Worm (Caenorhabditis elegans): Measurements from ENCODE around the gene swsn-4.

swsn-4 gene

DNA sequence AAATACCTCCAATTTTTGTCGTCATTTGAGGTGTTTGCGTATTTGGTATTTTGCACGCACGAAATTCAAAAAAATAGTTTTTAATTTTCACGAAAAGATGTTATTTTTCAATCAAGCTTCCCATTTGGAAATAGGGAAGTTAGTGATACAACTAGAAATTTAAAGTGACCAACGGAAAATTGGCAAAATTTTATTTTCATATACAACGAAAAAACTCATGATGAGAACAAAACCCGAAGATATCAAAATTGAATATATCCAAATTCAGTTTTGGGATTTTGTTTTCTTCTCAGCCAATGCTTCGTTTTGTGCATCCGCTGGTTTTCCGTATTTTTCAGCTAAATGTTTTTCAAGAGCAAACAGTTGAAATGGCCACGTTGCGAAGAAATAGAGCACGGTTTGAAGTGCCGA is 20.1 kb downstream of the swsn-4 start (continued):
- no peak for TF ChIP-seq ztf-18 (tag; optimal IDR thresholded peaks at IDR 0.05)
- peak; percentile 63 for TF ChIP-seq chd-7 (tag; optimal IDR thresholded peaks at IDR 0.05)
- TF ChIP-seq let-526 (GFP tag; IDR thresholded peaks at IDR 0.05), result no peak
- TF ChIP-seq hmg-1.2 (GFP tag; IDR thresholded peaks at IDR 0.05), result no peak
- TF ChIP-seq ceh-79 (tag; optimal IDR thresholded peaks at IDR 0.05), result peak; percentile 57
- TF ChIP-seq ZK185.1 (tag; optimal IDR thresholded peaks at IDR 0.05; ENCODE audit: poor library complexity, severe bottlenecking), result no peak
- TF ChIP-seq bed-2 (GFP tag; IDR thresholded peaks at IDR 0.05), result no peak
- TF ChIP-seq K12H6.12 (tag; optimal IDR thresholded peaks at IDR 0.05), result no peak
- 0 out of 2 replicates have a peak, but pooled peaks have one; percentile 39 for TF ChIP-seq Y79H2A.3 (GFP tag; conservative IDR thresholded peaks at IDR 0.05)
- no peak for TF ChIP-seq aptf-3 (GFP tag; IDR thresholded peaks at IDR 0.05)
- no peak for TF ChIP-seq Y67H2A.10 (GFP tag; conservative IDR thresholded peaks at IDR 0.05)
- peak; percentile 91 for TF ChIP-seq dpff-1 (tag; optimal IDR thresholded peaks at IDR 0.05)
- peak; percentile 20; the same call in 1 of the 2 replicates for TF ChIP-seq ceh-100 (GFP tag; IDR thresholded peaks at IDR 0.05)
- TF ChIP-seq hmg-20 (GFP tag; IDR thresholded peaks at IDR 0.05), result no peak
- TF ChIP-seq repo-1 (tag; optimal IDR thresholded peaks at IDR 0.05), result peak; percentile 78
- TF ChIP-seq cebp-2 (GFP tag; IDR thresholded peaks at IDR 0.05), result no peak; the same call in 1 of the 2 replicates
- peak; percentile 75 for TF ChIP-seq zim-3 (tag; optimal IDR thresholded peaks at IDR 0.05)
- TF ChIP-seq F22D6.2 (tag; optimal IDR thresholded peaks at IDR 0.05), result no peak
- no peak for TF ChIP-seq hlh-12 (tag; optimal IDR thresholded peaks at IDR 0.05)
- TF ChIP-seq F57A8.1 (GFP tag; optimal IDR thresholded peaks at IDR 0.05), result no peak
- TF ChIP-seq madf-8 (GFP tag; conservative IDR thresholded peaks at IDR 0.05), result no peak
- no peak for TF ChIP-seq tbx-9 (tag; optimal IDR thresholded peaks at IDR 0.05; ENCODE audit: borderline replicate concordance)
- no peak for TF ChIP-seq ztf-22 (GFP tag; optimal IDR thresholded peaks at IDR 0.05)
- peak; percentile 54 for TF ChIP-seq snpc-4 (GFP tag; optimal IDR thresholded peaks at IDR 0.05)
- TF ChIP-seq snpc-4 (tag; optimal IDR thresholded peaks at IDR 0.05), result peak in 2 of 4 experiments; percentile 37 to 45
- peak; percentile 91 for TF ChIP-seq F10E7.11 (tag; optimal IDR thresholded peaks at IDR 0.05)
- TF ChIP-seq lin-35 (GFP tag; optimal IDR thresholded peaks at IDR 0.05), result peak in 1 of 3 experiments; percentile 47
- peak; percentile 83 for TF ChIP-seq unc-130 (GFP tag; optimal IDR thresholded peaks at IDR 0.05)
- TF ChIP-seq mes-4 (tag; optimal IDR thresholded peaks at IDR 0.05), result no peak
- TF ChIP-seq B0019.2 (GFP tag; conservative IDR thresholded peaks at IDR 0.05), result no peak
- no peak for TF ChIP-seq nfya-1 (tag; optimal IDR thresholded peaks at IDR 0.05; ENCODE audit: borderline replicate concordance, insufficient read depth)
- TF ChIP-seq ztf-25 (GFP tag; IDR thresholded peaks at IDR 0.05), result no peak
- TF ChIP-seq efl-1 (GFP tag; optimal IDR thresholded peaks at IDR 0.05), result no peak
- TF ChIP-seq rec-8 (tag; optimal IDR thresholded peaks at IDR 0.05), result peak in 1 of 2 experiments; percentile 53
- TF ChIP-seq ztf-6 (GFP tag; IDR thresholded peaks at IDR 0.05), result no peak
- no peak for TF ChIP-seq egrh-3 (GFP tag; IDR thresholded peaks at IDR 0.05)
- TF ChIP-seq ama-1 (optimal IDR thresholded peaks at IDR 0.05), result no peak
- peak in 1 of 2 experiments; percentile 63 for TF ChIP-seq ama-1 (GFP tag; optimal IDR thresholded peaks at IDR 0.05)
- TF ChIP-seq nfyb-1 (GFP tag; IDR thresholded peaks at IDR 0.05), result peak; percentile 21; the same call in 1 of the 2 replicates
- peak; percentile 75 for TF ChIP-seq nhr-27 (tag; optimal IDR thresholded peaks at IDR 0.05)
- no peak for TF ChIP-seq B0261.1 (tag; optimal IDR thresholded peaks at IDR 0.05)
- no peak for TF ChIP-seq somi-1 (GFP tag; optimal IDR thresholded peaks at IDR 0.05)
- no peak for TF ChIP-seq ztf-3 (GFP tag; optimal IDR thresholded peaks at IDR 0.05)
- peak; percentile 37 for TF ChIP-seq lsl-1 (GFP tag; optimal IDR thresholded peaks at IDR 0.05)
- TF ChIP-seq F57C9.4 (tag; optimal IDR thresholded peaks at IDR 0.05), result peak; percentile 76
- TF ChIP-seq C17E4.6 (GFP tag; IDR thresholded peaks at IDR 0.05), result no peak
- peak; percentile 57 for TF ChIP-seq fkh-3 (tag; optimal IDR thresholded peaks at IDR 0.05)
- no peak for TF ChIP-seq K11D2.4 (GFP tag; IDR thresholded peaks at IDR 0.05)
- peak; percentile 89 for TF ChIP-seq hrde-1 (tag; optimal IDR thresholded peaks at IDR 0.05; ENCODE audit: borderline replicate concordance)
